ENCODE assay signal across 2 worm cellular contexts in genomic region chrIV:7956643-7957317, ce11.
TF ChIP-seq lines count a peak whose summit lies in the region.

TSS of gene csr-1 (plus strand) at chrIV:7957267.

TF ChIP-seq in whole organism, L3 larva, 47 proteins besides CTCF, POLR2A, EP300 and RAD21:
- TF ChIP-seq elt-2 (tag; optimal IDR thresholded peaks at IDR 0.05; lab: Kevin White, UChicago) (peak; percentile 22), nhr-237 (tag; optimal IDR thresholded peaks at IDR 0.05; lab: Kevin White, UChicago) (no peak)

TF ChIP-seq in whole organism, L4 larva, 104 proteins besides CTCF, POLR2A, EP300 and RAD21:
- no peak for TF ChIP-seq ZK337.2 (GFP tag; IDR thresholded peaks at IDR 0.05; lab: Robert Waterston, UW)
- no peak for TF ChIP-seq ceh-32 (tag; optimal IDR thresholded peaks at IDR 0.05; lab: Kevin White, UChicago; ENCODE audit: poor library complexity)
- TF ChIP-seq nhr-6 (tag; optimal IDR thresholded peaks at IDR 0.05; lab: Kevin White, UChicago), result no peak
- TF ChIP-seq R02D3.7 (tag; optimal IDR thresholded peaks at IDR 0.05; lab: Kevin White, UChicago), result no peak
- TF ChIP-seq zag-1 (tag; optimal IDR thresholded peaks at IDR 0.05; lab: Kevin White, UChicago), result no peak
- no peak for TF ChIP-seq Y105C5A.15 (GFP tag; IDR thresholded peaks at IDR 0.05; lab: Robert Waterston, UW)
- no peak for TF ChIP-seq T26A8.4 (GFP tag; IDR thresholded peaks at IDR 0.05; lab: Robert Waterston, UW)
- TF ChIP-seq duxl-1 (tag; optimal IDR thresholded peaks at IDR 0.05; lab: Kevin White, UChicago; ENCODE audit: poor library complexity), result no peak
- TF ChIP-seq php-3 (GFP tag; IDR thresholded peaks at IDR 0.05; lab: Robert Waterston, UW), result peak; percentile 74
- TF ChIP-seq sdz-12 (GFP tag; optimal IDR thresholded peaks at IDR 0.05; lab: Kevin White, UChicago), result no peak
- TF ChIP-seq spr-3 (GFP tag; optimal IDR thresholded peaks at IDR 0.05; lab: Kevin White, UChicago), result no peak
- no peak for TF ChIP-seq F26F4.8 (GFP tag; conservative IDR thresholded peaks at IDR 0.05; lab: Robert Waterston, UW)
- peak; percentile 43 for TF ChIP-seq dve-1 (tag; optimal IDR thresholded peaks at IDR 0.05; lab: Kevin White, UChicago; ENCODE audit: insufficient read depth)
- no peak for TF ChIP-seq F37D6.2 (tag; optimal IDR thresholded peaks at IDR 0.05; lab: Kevin White, UChicago)
- no peak for TF ChIP-seq mxl-3 (GFP tag; optimal IDR thresholded peaks at IDR 0.05; lab: Kevin White, UChicago)
- TF ChIP-seq zfp-2 (tag; optimal IDR thresholded peaks at IDR 0.05; lab: Kevin White, UChicago), result no peak
- TF ChIP-seq daf-16 (GFP tag; optimal IDR thresholded peaks at IDR 0.05; lab: Kevin White, UChicago), result no peak
- peak; percentile 61 for TF ChIP-seq daf-16 (tag; optimal IDR thresholded peaks at IDR 0.05; lab: Kevin White, UChicago)
- TF ChIP-seq snpc-1.2 (GFP tag; IDR thresholded peaks at IDR 0.05; lab: Robert Waterston, UW), result no peak
- TF ChIP-seq fos-1 (tag; optimal IDR thresholded peaks at IDR 0.05; lab: Kevin White, UChicago), result no peak
- TF ChIP-seq unc-39 (tag; optimal IDR thresholded peaks at IDR 0.05; lab: Kevin White, UChicago), result no peak
